Fruit fly (Drosophila melanogaster): ENCODE results near the gene CG8927.

Gene CG8927

DNA sequence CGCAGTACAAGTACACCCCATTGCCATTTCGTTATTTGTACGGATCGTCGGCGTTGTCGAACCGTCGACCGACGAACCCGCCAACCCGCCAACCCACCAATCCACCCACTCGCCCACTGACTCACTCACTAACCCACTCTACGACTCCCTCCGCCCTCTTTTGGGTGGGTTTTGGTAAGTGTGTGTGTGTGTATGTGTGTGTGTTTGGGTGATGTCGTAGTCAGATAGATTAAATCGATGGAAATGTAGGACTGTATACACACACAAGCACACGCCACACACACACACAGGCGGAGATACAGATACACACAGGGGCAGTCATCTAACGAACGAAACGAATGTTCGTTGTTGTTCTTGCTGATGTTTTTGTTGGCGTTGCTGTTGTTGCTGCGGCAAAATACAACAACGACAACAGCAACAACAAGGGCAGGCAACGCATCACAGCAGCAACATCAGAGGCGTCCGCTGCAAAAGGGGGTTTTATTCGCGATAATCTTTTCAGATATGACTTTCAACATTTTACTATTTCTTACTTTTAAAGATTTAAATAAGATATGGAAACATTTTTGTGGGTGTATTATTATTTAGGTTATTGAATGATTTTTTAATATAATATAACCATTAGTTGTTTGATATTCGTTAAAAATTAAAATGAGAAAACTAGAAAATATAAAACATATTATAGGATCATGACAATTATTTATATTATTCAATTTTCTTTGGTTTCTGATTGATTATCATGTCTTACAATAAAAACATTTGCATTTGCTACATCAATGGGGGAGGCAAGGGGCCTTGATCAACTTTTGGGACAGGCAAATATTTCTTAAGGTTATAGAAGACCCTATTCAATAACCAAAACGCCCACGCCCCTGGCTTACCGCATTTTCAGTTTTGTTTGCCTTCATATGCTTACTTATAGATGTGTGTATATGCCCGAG lies 40.8 kb downstream of the CG8927 start (continued):
- TF ChIP-seq esg (GFP tag; conservative IDR thresholded peaks at IDR 0.05) (peak; percentile 69), org-1 (GFP tag; optimal IDR thresholded peaks at IDR 0.05) (peak; percentile 88), Awh (GFP tag; IDR thresholded peaks at IDR 0.05) (peak; percentile 60; the same call in 1 of the 2 replicates), tin (GFP tag; optimal IDR thresholded peaks at IDR 0.05) (peak; percentile 91), CG11723 (GFP tag; optimal IDR thresholded peaks at IDR 0.05) (peak; percentile 93), CG14441 (GFP tag; IDR thresholded peaks at IDR 0.05) (peak; percentile 80), fu2 (GFP tag; optimal IDR thresholded peaks at IDR 0.05) (no peak), CG18476 (GFP tag; optimal IDR thresholded peaks at IDR 0.05) (peak; percentile 63), gsb (GFP tag; IDR thresholded peaks at IDR 0.05) (peak; percentile 55), CG31365 (tag; optimal IDR thresholded peaks at IDR 0.05) (no peak), Xrp1 (GFP tag; IDR thresholded peaks at IDR 0.05) (peak; percentile 71), phol (tag; optimal IDR thresholded peaks at IDR 0.05) (peak; percentile 96), CG7372 (GFP tag; IDR thresholded peaks at IDR 0.05) (peak; percentile 84), Fer3 (tag; optimal IDR thresholded peaks at IDR 0.05) (peak; percentile 67), CG1024 (GFP tag; IDR thresholded peaks at IDR 0.05) (peak; percentile 39; the same call in 1 of the 2 replicates), CG2116 (GFP tag; optimal IDR thresholded peaks at IDR 0.05) (peak; percentile 70), Lpt (GFP tag; optimal IDR thresholded peaks at IDR 0.05) (peak; percentile 35), pfk (GFP tag; optimal IDR thresholded peaks at IDR 0.05) (no peak), caup (GFP tag; optimal IDR thresholded peaks at IDR 0.05; ENCODE audit: severe bottlenecking) (peak; percentile 90), tll (GFP tag; optimal IDR thresholded peaks at IDR 0.05) (peak in 1 of 2 experiments; percentile 43), CG5953 (GFP tag; IDR thresholded peaks at IDR 0.05) (no peak), CG3726 (GFP tag; IDR thresholded peaks at IDR 0.05) (peak; percentile 52; the same call in 2 of the 3 replicates), CG10209 (GFP tag; optimal IDR thresholded peaks at IDR 0.05) (peak; percentile 98), CG17568 (GFP tag; optimal IDR thresholded peaks at IDR 0.05) (peak; percentile 43), E2f2 (GFP tag; IDR thresholded peaks at IDR 0.05) (peak; percentile 17; the same call in 1 of the 2 replicates), zfh2 (GFP tag; optimal IDR thresholded peaks at IDR 0.05) (peak; percentile 30), Neu2 (GFP tag; optimal IDR thresholded peaks at IDR 0.05; ENCODE audit: borderline replicate concordance) (no peak), Nf-YC (tag; optimal IDR thresholded peaks at IDR 0.05) (peak; percentile 91), CG11456 (GFP tag; IDR thresholded peaks at IDR 0.05) (peak; percentile 80), Bdp1 (GFP tag; optimal IDR thresholded peaks at IDR 0.05) (peak; percentile 29), CG8765 (GFP tag; IDR thresholded peaks at IDR 0.05) (peak; percentile 40; the same call in 1 of the 2 replicates), CG15011 (GFP tag; optimal IDR thresholded peaks at IDR 0.05) (peak; percentile 55), ems (GFP tag; optimal IDR thresholded peaks at IDR 0.05) (peak; percentile 61), psq (GFP tag; optimal IDR thresholded peaks at IDR 0.05) (peak; percentile 71), CG3163 (GFP tag; optimal IDR thresholded peaks at IDR 0.05) (no peak), CG34422 (GFP tag; IDR thresholded peaks at IDR 0.05) (peak; percentile 68), pnt (GFP tag; optimal IDR thresholded peaks at IDR 0.05) (no peak), CG17359 (tag; optimal IDR thresholded peaks at IDR 0.05) (peak; percentile 75), Adf1 (GFP tag; IDR thresholded peaks at IDR 0.05) (peak; percentile 60), insv (GFP tag; optimal IDR thresholded peaks at IDR 0.05) (peak in 1 of 2 experiments; percentile 77), CG17829 (tag; optimal IDR thresholded peaks at IDR 0.05) (peak; percentile 94), CG18619 (GFP tag; optimal IDR thresholded peaks at IDR 0.05) (peak; percentile 98), pzg (GFP tag; optimal IDR thresholded peaks at IDR 0.05) (no peak), Rx (GFP tag; IDR thresholded peaks at IDR 0.05) (peak; percentile 64), mam (GFP tag; optimal IDR thresholded peaks at IDR 0.05) (no peak), Deaf1 (tag; optimal IDR thresholded peaks at IDR 0.05) (peak; percentile 78), CG4854 (GFP tag; optimal IDR thresholded peaks at IDR 0.05) (peak; percentile 12), fru (optimal IDR thresholded peaks at IDR 0.05) (no peak), CG2712 (tag; optimal IDR thresholded peaks at IDR 0.05) (peak; percentile 95)
